Fruit fly (Drosophila melanogaster): Measurements from ENCODE around the gene CG31975.

DNA sequence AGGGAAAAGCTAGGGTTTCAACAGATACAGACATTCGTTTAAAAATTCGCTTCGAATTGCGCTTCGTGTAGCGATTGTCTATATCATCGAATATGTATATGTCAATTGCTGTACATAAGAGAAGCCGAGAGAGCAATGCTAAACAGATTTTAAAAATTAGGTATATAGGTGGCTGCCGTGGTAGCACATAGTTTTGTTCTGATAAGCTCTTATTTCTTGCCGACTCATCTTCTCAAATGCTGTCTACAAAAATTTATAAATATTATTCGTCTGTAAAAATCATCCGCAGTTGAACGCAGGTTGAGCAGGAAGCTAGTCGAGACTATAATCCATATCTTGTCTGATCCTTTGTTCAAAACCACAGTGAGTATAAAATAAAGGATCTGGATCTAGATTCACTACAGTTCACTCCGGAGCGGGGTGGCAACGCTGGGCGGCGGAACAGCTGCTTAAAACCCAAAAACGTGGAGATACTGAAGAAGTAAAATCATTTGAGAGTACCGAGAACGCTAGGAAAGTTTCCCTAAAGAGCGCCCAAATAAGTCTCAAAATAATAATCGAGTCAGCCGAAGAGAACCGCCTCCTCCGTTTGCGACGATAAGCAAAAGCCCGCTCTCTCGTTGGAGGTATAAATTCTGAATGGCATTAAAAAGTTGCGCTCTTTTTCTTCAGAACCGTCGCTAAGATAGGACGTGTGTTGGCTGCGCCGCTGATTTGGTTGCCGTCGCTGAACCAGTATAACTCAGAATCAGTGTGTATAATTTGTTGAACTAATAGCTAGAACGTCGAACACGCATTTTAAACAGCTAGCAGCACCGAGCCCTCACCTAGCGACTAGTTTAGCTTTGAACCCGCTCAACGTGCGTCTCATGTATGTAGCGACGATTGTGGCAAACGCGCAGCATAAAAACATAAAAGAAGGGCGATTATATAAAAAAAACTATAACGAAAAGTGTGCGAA lies 33.0 kb downstream of the CG31975 start:
- TF ChIP-seq usp (GFP tag; optimal IDR thresholded peaks at IDR 0.05) (no peak), psq (optimal IDR thresholded peaks at IDR 0.05) (no peak)
